Fruit fly (Drosophila melanogaster) whole organism: ENCODE measurements around the gene CG13046.

Source experiments
- CG8478 ChIP-seq: fragments of >200 bp; optimal IDR thresholded peaks from 2 replicates; lab custom pipeline; 2018; ENCODE audit warnings: inconsistent platforms
- Dll ChIP-seq: fragments of >200 bp; optimal IDR thresholded peaks from 2 replicates; lab custom pipeline; 2017
- EcR ChIP-seq, 2 experiments: fragments of >200 bp; optimal IDR thresholded peaks; 2 replicates each; lab custom pipeline; 2017; ENCODE audit warnings: missing biosample characterization in 2 of 2, missing genetic modification characterization in 2 of 2, missing genetic modification reagents in 2 of 2
- pan ChIP-seq: fragments of >200 bp; optimal IDR thresholded peaks from 2 replicates; lab custom pipeline; 2017
- psq ChIP-seq: fragments of >200 bp; optimal IDR thresholded peaks from 2 replicates; lab custom pipeline; 2017
- usp ChIP-seq: fragments of >200 bp; optimal IDR thresholded peaks from 2 replicates; lab custom pipeline; 2017; ENCODE audit warnings: missing biosample characterization, missing genetic modification characterization, mixed read lengths

CG13046 gene

dm6 chr3L:16272338-16272959 lies 15.8 kb downstream of the CG13046 start, which contains the start of gene CG13066:
CG13066 (plus strand) TSS chr3L:16272909.
- TF ChIP-seq psq (no peak), usp (GFP tag; lab: Kevin White, UChicago) (no peak), pan (lab: Kevin White, UChicago) (no peak), EcR (GFP tag; optimal IDR thresholded peaks at IDR 0.05; lab: Kevin White, UChicago) (no peak), CG8478 (lab: Kevin White, UChicago) (no peak)

- TF ChIP-seq psq (no peak), Dll (lab: Kevin White, UChicago) (no peak), pan (lab: Kevin White, UChicago) (no peak), usp (GFP tag; lab: Kevin White, UChicago) (no peak), EcR (GFP tag; optimal IDR thresholded peaks at IDR 0.05; lab: Kevin White, UChicago) (no peak), CG8478 (lab: Kevin White, UChicago) (no peak)
Observed at dm6 chr3L:16270802-16271332, 17.4 kb downstream of the CG13046 start, which contains the start of the genes CG34248 and CG13067. CG34248 (minus strand) TSS chr3L:16270902. CG13067 (plus strand) TSS chr3L:16271282.

- TF ChIP-seq pan (lab: Kevin White, UChicago) (no peak), CG8478 (lab: Kevin White, UChicago) (no peak), EcR (GFP tag; optimal IDR thresholded peaks at IDR 0.05; lab: Kevin White, UChicago) (no peak), Dll (lab: Kevin White, UChicago) (no peak), usp (GFP tag; lab: Kevin White, UChicago) (no peak), psq (no peak)
Observed at dm6 chr3L:16269092-16269491, 19.1 kb downstream of the CG13046 start, which contains the start of gene CG13068. CG13068 (plus strand) TSS chr3L:16269392.

- TF ChIP-seq usp (GFP tag; lab: Kevin White, UChicago) (no peak), Dll (lab: Kevin White, UChicago) (no peak), EcR (GFP tag; optimal IDR thresholded peaks at IDR 0.05; lab: Kevin White, UChicago) (no peak)
Observed at dm6 chr3L:16268106-16268733, 20.0 kb downstream of the CG13046 start, which contains the start of gene CG4950. CG4950 (minus strand) TSS chr3L:16268156.

dm6 chr3L:16265000-16265399 lies 23.2 kb downstream of the CG13046 start, which contains the start of the genes CG13051 and CG13069:
CG13051 (minus strand) TSS chr3L:16265100.
CG13069 (plus strand) TSS chr3L:16265385.
- TF ChIP-seq Dll (lab: Kevin White, UChicago) (no peak), usp (GFP tag; lab: Kevin White, UChicago) (no peak), CG8478 (lab: Kevin White, UChicago) (no peak), pan (lab: Kevin White, UChicago) (no peak), psq (no peak), EcR (GFP tag; optimal IDR thresholded peaks at IDR 0.05; lab: Kevin White, UChicago) (no peak)

- TF ChIP-seq psq (no peak), EcR (GFP tag; optimal IDR thresholded peaks at IDR 0.05; lab: Kevin White, UChicago) (no peak), Dll (lab: Kevin White, UChicago) (no peak), usp (GFP tag; lab: Kevin White, UChicago) (no peak), CG8478 (lab: Kevin White, UChicago) (no peak), pan (lab: Kevin White, UChicago) (no peak)
Observed at dm6 chr3L:16263043-16263442, 25.2 kb downstream of the CG13046 start, which contains the start of gene CG13070. CG13070 (plus strand) TSS chr3L:16263343.

dm6 chr3L:16262440-16262839 lies 25.8 kb downstream of the CG13046 start, which contains the start of gene CG13071:
CG13071 (plus strand) TSS chr3L:16262740.
- TF ChIP-seq EcR (GFP tag; optimal IDR thresholded peaks at IDR 0.05; lab: Kevin White, UChicago) (no peak), CG8478 (lab: Kevin White, UChicago) (no peak), Dll (lab: Kevin White, UChicago) (no peak), psq (no peak), usp (GFP tag; lab: Kevin White, UChicago) (no peak), pan (lab: Kevin White, UChicago) (no peak)

- TF ChIP-seq CG8478 (lab: Kevin White, UChicago) (no peak), pan (lab: Kevin White, UChicago) (no peak), Dll (lab: Kevin White, UChicago) (no peak), EcR (GFP tag; optimal IDR thresholded peaks at IDR 0.05; lab: Kevin White, UChicago) (no peak), usp (GFP tag; lab: Kevin White, UChicago) (no peak), psq (no peak)
Observed at dm6 chr3L:16261505-16261904, 26.7 kb downstream of the CG13046 start, which contains the start of gene CG34247. CG34247 (minus strand) TSS chr3L:16261605.

dm6 chr3L:16259552-16259951 lies 28.7 kb downstream of the CG13046 start, which contains the start of gene CG13053:
CG13053 (minus strand) TSS chr3L:16259722.
- TF ChIP-seq EcR (GFP tag; optimal IDR thresholded peaks at IDR 0.05; lab: Kevin White, UChicago) = no peak
- TF ChIP-seq Dll (lab: Kevin White, UChicago) = no peak
- no peak for TF ChIP-seq usp (GFP tag; lab: Kevin White, UChicago)
- TF ChIP-seq CG8478 (lab: Kevin White, UChicago) = no peak
- TF ChIP-seq pan (lab: Kevin White, UChicago) = no peak

- TF ChIP-seq pan (lab: Kevin White, UChicago) (no peak), psq (no peak), CG8478 (lab: Kevin White, UChicago) (no peak), usp (GFP tag; lab: Kevin White, UChicago) (no peak), EcR (GFP tag; optimal IDR thresholded peaks at IDR 0.05; lab: Kevin White, UChicago) (no peak), Dll (lab: Kevin White, UChicago) (no peak)
Observed at dm6 chr3L:16257118-16257627, 31.0 kb downstream of the CG13046 start, which contains the start of gene CG13054. CG13054 (minus strand) TSS chr3L:16257191.

- TF ChIP-seq psq = no peak
- no peak for TF ChIP-seq Dll (lab: Kevin White, UChicago)
- no peak for TF ChIP-seq pan (lab: Kevin White, UChicago)
- no peak for TF ChIP-seq EcR (GFP tag; optimal IDR thresholded peaks at IDR 0.05; lab: Kevin White, UChicago)
- no peak for TF ChIP-seq CG8478 (lab: Kevin White, UChicago)
Observed at dm6 chr3L:16252255-16252654, 36.0 kb downstream of the CG13046 start, which contains the start of gene CG13055. CG13055 (minus strand) TSS chr3L:16252355.
